Fruit fly (Drosophila melanogaster): Measurements from ENCODE around the gene CG2003.

Gene CG2003

dm6 chr3R:32029134-32029533 lies 51.2 kb downstream of the CG2003 start:
- no peak for TF ChIP-seq CG8301 (tag; optimal IDR thresholded peaks at IDR 0.05)
- no peak for TF ChIP-seq CG15710 (tag; optimal IDR thresholded peaks at IDR 0.05)
- no peak for TF ChIP-seq Pif1A (GFP tag; optimal IDR thresholded peaks at IDR 0.05)
- no peak for TF ChIP-seq CG8159 (tag; optimal IDR thresholded peaks at IDR 0.05)
- TF ChIP-seq CG10348 (GFP tag; IDR thresholded peaks at IDR 0.05) = no peak
- TF ChIP-seq CG32121 (GFP tag; IDR thresholded peaks at IDR 0.05) = no peak
- TF ChIP-seq CG17806 (tag; optimal IDR thresholded peaks at IDR 0.05) = no peak
- no peak for TF ChIP-seq CG34367 (tag; optimal IDR thresholded peaks at IDR 0.05)
- no peak for TF ChIP-seq D1 (tag; optimal IDR thresholded peaks at IDR 0.05)
- TF ChIP-seq Snoo (tag; optimal IDR thresholded peaks at IDR 0.05) = no peak

- TF ChIP-seq fd96Ca (GFP tag; IDR thresholded peaks at IDR 0.05) = no peak
- TF ChIP-seq CG4496 (GFP tag; IDR thresholded peaks at IDR 0.05) = no peak
- TF ChIP-seq Pif1A (GFP tag; optimal IDR thresholded peaks at IDR 0.05) = no peak
- no peak for TF ChIP-seq CG13204 (GFP tag; optimal IDR thresholded peaks at IDR 0.05)
- no peak for TF ChIP-seq Snoo (tag; optimal IDR thresholded peaks at IDR 0.05)
- no peak for TF ChIP-seq CG17806 (tag; optimal IDR thresholded peaks at IDR 0.05)
- TF ChIP-seq Pif1B (GFP tag; optimal IDR thresholded peaks at IDR 0.05) = peak; percentile 14
- no peak for TF ChIP-seq CG10348 (GFP tag; IDR thresholded peaks at IDR 0.05)
- peak; percentile 6 for TF ChIP-seq CG8159 (tag; optimal IDR thresholded peaks at IDR 0.05)
- no peak for TF ChIP-seq CG34367 (tag; optimal IDR thresholded peaks at IDR 0.05)
- no peak for TF ChIP-seq CG9948 (tag; optimal IDR thresholded peaks at IDR 0.05)
- TF ChIP-seq Ets98B (GFP tag; IDR thresholded peaks at IDR 0.05) = no peak
- 0 out of 2 replicates have a peak, but pooled peaks have one; percentile 28 for TF ChIP-seq CG32121 (GFP tag; IDR thresholded peaks at IDR 0.05)
- TF ChIP-seq EcR (GFP tag; optimal IDR thresholded peaks at IDR 0.05) = no peak
- no peak for TF ChIP-seq D1 (tag; optimal IDR thresholded peaks at IDR 0.05)
- peak; percentile 26 for TF ChIP-seq CG14655 (GFP tag; optimal IDR thresholded peaks at IDR 0.05)
- no peak for TF ChIP-seq rn (GFP tag; IDR thresholded peaks at IDR 0.05)
- no peak for TF ChIP-seq CG12605 (GFP tag; IDR thresholded peaks at IDR 0.05)
- no peak for TF ChIP-seq gl (tag; optimal IDR thresholded peaks at IDR 0.05)
- TF ChIP-seq CG8301 (tag; optimal IDR thresholded peaks at IDR 0.05) = no peak
- TF ChIP-seq CG15710 (tag; optimal IDR thresholded peaks at IDR 0.05) = no peak
Measured at dm6 chr3R:32032885-32033284, 55.0 kb downstream of the CG2003 start.

DNA sequence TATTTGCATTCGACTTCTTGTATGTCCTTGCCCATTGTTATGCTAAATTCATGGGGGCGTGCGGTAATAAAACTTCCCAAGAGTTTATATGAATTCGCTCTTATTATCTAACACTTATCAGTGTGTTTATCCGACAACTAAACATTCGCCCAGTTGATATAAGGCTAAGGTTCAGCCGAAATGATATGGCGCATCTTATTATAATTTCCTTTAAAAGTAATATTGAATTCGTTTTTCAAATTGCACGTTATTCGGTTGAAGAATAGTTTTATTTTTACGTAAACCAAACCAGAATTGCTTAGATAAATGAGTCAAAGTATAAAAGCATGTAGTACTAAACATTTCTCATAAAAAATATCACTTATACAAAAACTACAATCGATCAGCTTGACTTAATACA lies 60.1 kb downstream of the CG2003 start, which contains the start of gene Pos:
Pos (plus strand) TSS at position 301 of the 400 bp plus-strand sequence.
- TF ChIP-seq fd96Ca (GFP tag; IDR thresholded peaks at IDR 0.05) (no peak), CG32121 (GFP tag; IDR thresholded peaks at IDR 0.05) (no peak), Pif1B (GFP tag; optimal IDR thresholded peaks at IDR 0.05) (no peak), CG8159 (tag; optimal IDR thresholded peaks at IDR 0.05) (no peak), CG14655 (GFP tag; optimal IDR thresholded peaks at IDR 0.05) (no peak), CG13204 (GFP tag; optimal IDR thresholded peaks at IDR 0.05) (no peak), Snoo (tag; optimal IDR thresholded peaks at IDR 0.05) (no peak), D1 (tag; optimal IDR thresholded peaks at IDR 0.05) (no peak), gl (tag; optimal IDR thresholded peaks at IDR 0.05) (no peak), CG17806 (tag; optimal IDR thresholded peaks at IDR 0.05) (no peak), CG12605 (GFP tag; IDR thresholded peaks at IDR 0.05) (no peak), CG4496 (GFP tag; IDR thresholded peaks at IDR 0.05) (no peak)
